Worm (Caenorhabditis elegans) whole organism, dauer: ENCODE measurements around the gene fzr-1.

ENCODE experiments used
- unc-62 ChIP-seq: sonication (generic microtip); optimal IDR thresholded peaks from 2 replicates; lab custom pipeline; 2017; ENCODE audit warnings: missing biosample characterization, missing genetic modification reagents, missing genetic modification characterization

The fzr-1 gene

ce11 chrII:9658915-9659314 is 14.6 kb upstream of the fzr-1 start, which contains the start of gene ZK1320.2:
Gene ZK1320.2 (minus strand): TSS chrII:9659002.
- no peak for TF ChIP-seq unc-62 (GFP tag; lab: Kevin White, UChicago)

- TF ChIP-seq unc-62 (GFP tag; lab: Kevin White, UChicago): no peak
Measured at ce11 chrII:9656210-9656755, 12.0 kb upstream of the fzr-1 start, which contains the start of gene gstk-1. Gene gstk-1 (plus strand): TSS chrII:9656705.

DNA sequence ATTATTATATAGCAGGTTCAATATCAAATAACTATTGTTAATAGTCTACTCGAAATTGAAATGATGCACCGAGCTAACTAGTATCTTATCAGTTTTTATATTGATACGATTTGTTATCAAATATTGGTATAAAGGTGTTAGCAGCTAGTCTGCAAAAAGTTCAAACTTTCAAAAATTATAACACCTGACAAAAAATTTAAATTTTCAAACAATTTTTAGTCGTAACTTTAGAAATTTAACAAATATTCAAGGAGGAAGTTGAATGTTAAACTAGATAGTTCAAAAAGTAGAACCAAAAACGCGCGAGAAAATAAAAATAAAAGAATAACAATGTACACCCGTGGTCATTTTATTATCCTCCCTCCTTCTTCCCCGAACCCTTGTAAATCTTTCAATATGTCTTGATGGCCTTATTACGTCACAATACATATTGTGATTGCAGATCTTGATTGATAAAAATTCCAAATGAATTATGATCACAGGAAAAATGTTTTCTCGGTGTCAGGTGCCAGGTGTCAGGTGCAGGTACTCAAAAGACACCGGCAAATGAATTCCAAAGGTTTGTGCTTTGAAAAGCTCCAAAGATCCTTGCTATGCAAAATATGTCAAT is 11.4 kb upstream of the fzr-1 start, which contains the start of gene ZK1307.1:
ZK1307.1 (minus strand) TSS at position 51 of the 610 bp plus-strand sequence.
- no peak for TF ChIP-seq unc-62 (GFP tag; lab: Kevin White, UChicago)

ce11 chrII:9653679-9654078 is 9.4 kb upstream of the fzr-1 start, which contains the start of gene ZK1307.2:
Gene ZK1307.2 (minus strand): TSS chrII:9653952.
- no peak for TF ChIP-seq unc-62 (GFP tag; lab: Kevin White, UChicago)

DNA sequence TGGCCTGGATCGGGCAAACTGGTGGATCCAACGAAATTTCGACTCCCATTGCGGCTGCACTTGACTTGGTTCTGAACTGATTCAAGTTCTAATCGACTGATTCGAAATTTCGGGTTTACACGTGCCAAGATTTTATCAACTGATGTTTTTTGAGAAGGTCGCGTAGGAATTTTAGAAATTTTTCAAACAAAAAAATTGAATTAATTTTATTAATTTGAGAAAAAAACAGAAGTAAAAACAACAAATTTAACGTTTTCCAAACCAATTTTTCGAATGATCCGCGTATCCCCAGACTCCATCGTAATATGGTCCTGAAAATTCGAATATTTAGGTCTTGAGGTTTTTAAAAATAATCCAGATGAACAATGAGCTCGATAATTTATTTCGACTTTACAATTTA is 8.7 kb upstream of the fzr-1 start, which contains the start of gene ZK1307.3:
ZK1307.3 (minus strand) TSS at position 101 of the 400 bp plus-strand sequence.
- TF ChIP-seq unc-62 (GFP tag; lab: Kevin White, UChicago): no peak

DNA sequence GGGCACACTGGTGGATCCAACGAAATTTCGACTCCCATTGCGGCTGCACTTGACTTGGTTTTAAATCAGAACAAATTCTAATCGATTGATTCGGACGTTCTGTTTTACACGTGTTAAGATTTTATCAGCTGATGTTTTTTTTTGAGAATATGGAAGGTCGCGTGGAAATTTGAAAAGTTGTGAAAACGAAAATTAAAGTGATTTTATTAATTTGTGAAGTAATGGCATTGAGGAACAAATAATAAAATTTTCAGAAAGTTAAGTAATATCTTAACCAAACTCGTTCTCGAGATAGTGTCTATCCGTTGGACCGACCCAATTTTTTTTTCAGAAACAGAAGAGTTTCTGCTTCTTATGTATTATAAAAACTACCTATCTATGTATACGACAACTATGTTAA is 7.4 kb upstream of the fzr-1 start, which contains the start of gene ZK1307.4:
ZK1307.4 (minus strand) TSS at position 101 of the 400 bp plus-strand sequence.
- no peak for TF ChIP-seq unc-62 (GFP tag; lab: Kevin White, UChicago)

DNA sequence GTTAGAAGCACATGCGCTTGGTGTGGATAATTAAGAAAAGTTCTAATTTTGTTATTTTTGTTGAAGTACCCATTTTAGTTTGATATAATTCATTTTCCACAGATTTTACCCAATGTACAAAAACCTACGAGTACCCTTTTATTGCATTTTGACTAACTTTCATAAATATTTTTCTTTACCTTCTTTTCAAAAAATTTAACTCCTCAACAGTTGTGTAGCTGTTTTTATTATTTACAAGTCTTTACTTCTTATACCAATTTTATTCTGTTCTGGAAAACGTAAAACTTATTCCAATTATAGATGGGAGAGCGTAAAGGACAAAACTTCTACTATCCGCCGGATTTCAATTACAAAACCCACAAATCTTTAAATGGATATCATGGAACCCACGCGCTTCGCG is 4.9 kb upstream of the fzr-1 start, which contains the start of gene ZK1307.9:
ZK1307.9 (plus strand) TSS at position 301 of the 400 bp plus-strand sequence.
- no peak for TF ChIP-seq unc-62 (GFP tag; lab: Kevin White, UChicago)

DNA sequence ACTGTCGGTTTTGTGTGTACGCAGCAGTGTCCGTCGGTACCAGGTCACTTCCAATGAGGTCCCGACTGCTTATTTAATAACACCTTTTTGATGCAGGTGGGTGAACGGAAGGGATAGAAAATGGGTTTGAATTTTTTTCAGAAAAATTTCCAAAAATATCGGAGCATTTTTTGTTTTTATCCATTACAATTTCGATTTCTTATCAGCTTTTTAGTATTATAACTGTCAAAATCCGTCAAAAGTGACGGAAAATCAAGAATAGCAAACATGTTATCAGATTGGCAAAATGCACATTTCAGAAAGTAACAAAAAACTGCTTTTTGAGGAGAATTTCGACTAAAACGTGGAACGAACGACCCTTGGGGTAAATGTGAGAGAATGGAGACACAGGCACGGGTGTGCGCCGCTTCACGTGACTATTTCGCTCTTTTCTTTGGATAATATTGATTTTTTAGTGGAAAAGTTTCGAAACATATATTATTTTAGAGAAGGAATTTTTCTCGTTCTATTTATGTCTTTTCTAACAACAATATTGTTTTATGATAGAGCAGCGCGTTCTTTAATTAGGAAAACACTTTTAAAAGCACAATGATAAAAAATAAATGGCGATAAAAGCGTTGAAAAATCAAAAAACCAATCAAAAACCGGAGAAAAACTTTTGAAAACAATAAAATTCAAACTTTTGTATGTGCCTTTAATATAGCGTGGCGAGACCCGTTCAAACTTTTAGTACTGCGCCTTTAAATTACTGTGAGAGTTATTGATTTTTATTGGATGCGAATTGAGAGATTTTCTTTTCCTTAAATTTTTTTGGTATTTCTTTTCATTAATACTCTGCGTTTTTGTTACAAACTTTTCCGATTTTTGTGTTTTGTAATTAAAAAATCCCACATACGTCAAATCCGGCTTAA is 2.9 kb upstream of the fzr-1 start, which contains the start of gene sqv-8:
sqv-8 (plus strand) TSS at position 51 of the 911 bp plus-strand sequence.
- TF ChIP-seq unc-62 (GFP tag; lab: Kevin White, UChicago): no peak

ce11 chrII:9646122-9646555 is 1.9 kb upstream of the fzr-1 start:
- no peak for TF ChIP-seq unc-62 (GFP tag; lab: Kevin White, UChicago)

DNA sequence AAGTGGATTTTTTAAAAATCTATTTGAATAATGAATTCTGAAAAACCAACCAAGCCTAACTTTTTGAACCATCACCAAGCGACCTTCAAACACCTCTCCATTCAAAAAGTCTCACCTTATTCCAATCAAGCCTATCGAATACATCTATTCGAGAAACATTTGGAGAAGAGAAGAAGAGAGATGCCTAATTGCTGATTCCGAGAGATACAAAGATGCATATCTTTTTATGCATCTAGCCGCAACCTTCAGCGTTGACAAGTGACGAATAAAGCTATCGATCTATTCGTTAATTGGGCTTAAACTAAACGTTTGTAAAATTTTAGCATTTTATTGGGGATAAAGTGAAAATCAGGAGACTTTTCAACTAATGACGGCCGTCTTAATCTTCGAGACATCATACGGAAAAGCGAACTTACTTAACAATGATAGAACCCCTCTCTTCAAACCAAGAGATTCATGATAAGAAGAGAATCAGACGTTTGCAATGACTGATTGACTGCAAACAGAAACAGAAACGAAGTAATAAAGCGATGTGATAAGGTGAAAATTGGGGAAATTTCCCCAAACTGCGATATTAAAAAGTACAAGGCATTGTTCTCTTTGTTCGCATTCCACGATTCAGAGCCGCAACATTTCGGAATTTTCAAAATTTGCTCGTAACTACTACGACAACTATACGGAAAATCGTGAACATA is 821 bp upstream of the fzr-1 start:
- no peak for TF ChIP-seq unc-62 (GFP tag; lab: Kevin White, UChicago)

- TF ChIP-seq unc-62 (GFP tag; lab: Kevin White, UChicago): no peak
Measured at ce11 chrII:9636300-9636699, 8.0 kb downstream of the fzr-1 start, which contains the start of gene ZK1307.7. Gene ZK1307.7 (plus strand): TSS chrII:9636600.

- no peak for TF ChIP-seq unc-62 (GFP tag; lab: Kevin White, UChicago)
Measured at ce11 chrII:9625930-9626329, 18.3 kb downstream of the fzr-1 start.

DNA sequence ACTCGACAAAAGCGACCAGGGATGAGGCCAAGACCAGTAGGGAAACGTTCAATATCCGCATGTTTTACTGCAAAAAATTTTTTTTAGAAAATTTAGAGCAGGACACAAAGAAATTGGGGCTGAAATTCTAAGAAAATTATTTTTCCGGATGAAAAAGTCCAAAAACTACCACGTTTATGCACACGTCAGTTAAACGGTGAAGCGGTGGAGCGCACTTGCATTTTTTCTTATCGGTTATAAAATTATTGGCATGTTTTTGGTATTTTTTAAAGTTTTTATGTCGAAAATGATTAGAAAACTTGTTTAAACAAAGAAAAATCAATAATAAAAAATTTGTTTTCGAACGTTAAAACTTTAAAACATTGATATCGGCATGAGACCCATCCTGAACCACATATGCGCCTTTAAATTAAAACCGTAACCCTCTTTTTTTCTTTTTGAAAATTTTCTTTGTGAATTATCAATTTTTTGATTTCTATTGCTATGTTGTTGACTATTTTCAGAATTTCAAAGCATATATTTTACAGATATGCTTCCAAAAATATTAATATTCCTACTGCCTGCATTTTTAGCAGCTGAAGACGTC is 20.1 kb downstream of the fzr-1 start, which contains the start of the genes dnj-20 and ZK1307.8:
dnj-20 (minus strand) TSS at position 67 of the 586 bp plus-strand sequence.
ZK1307.8 (plus strand) TSS at position 504 of the 586 bp plus-strand sequence.
- TF ChIP-seq unc-62 (GFP tag; lab: Kevin White, UChicago): no peak

DNA sequence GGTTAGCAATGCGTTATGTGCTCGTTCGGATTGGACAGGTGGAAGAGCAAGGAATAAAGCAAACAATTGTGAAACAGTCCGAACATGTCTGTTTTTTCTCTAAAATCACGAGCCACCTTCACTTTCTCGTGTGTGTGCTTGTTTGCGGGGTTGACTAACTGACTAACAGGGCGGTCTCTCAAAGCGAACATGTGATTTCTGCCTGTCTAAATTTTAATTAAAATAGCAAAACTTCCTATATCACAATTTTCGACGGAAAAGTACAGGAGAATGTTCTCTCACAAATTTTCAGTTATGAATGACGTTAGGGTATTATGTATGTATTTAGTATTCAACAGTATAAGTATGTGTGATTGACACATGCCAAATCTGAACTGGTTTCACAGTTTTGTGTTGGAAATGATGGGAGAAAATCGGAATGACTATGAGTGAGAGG is 22.3 kb downstream of the fzr-1 start:
- no peak for TF ChIP-seq unc-62 (GFP tag; lab: Kevin White, UChicago)
